Worm (Caenorhabditis elegans) whole organism, early embryonic: ENCODE results near the gene F58F12.4.
A peak's percentile ranks its signal among the peaks of the same experiment; 100 is the strongest.

ENCODE experiments used
- B0310.2 ChIP-seq: sonication (generic microtip); optimal IDR thresholded peaks from 2 replicates; lab custom pipeline; 2016; ENCODE audit warnings: mild to moderate bottlenecking, missing genetic modification characterization, missing compliant biosample characterization
- F13C5.2 ChIP-seq: sonication (generic microtip); optimal IDR thresholded peaks from 2 replicates; lab custom pipeline; 2017; ENCODE audit warnings: mild to moderate bottlenecking, missing genetic modification characterization, inconsistent platforms, missing compliant biosample characterization
- aly-1 ChIP-seq: sonication (generic microtip); optimal IDR thresholded peaks from 2 replicates; lab custom pipeline; 2016; ENCODE audit warnings: missing genetic modification characterization, missing compliant biosample characterization
- ama-1 ChIP-seq: fragments of 150-350 bp; optimal IDR thresholded peaks from 2 replicates; lab custom pipeline; 2014
- ceh-13 ChIP-seq: fragments of 200-800 bp; sonication (Bioruptor generic); optimal IDR thresholded peaks from 2 replicates; lab custom pipeline; 2018; ENCODE audit warnings: mild to moderate bottlenecking, missing genetic modification characterization, missing compliant biosample characterization
- ceh-36 ChIP-seq: sonication (generic microtip); optimal IDR thresholded peaks from 2 replicates; lab custom pipeline; 2016; ENCODE audit warnings: missing genetic modification characterization, inconsistent platforms, missing compliant biosample characterization
- ets-7 ChIP-seq: sonication (generic microtip); optimal IDR thresholded peaks from 2 replicates; lab custom pipeline; 2016; ENCODE audit warnings: missing genotype, missing genetic modification characterization, missing compliant biosample characterization
- flt-1 ChIP-seq: fragments of 200-800 bp; sonication (Bioruptor generic); IDR thresholded peaks from 2 replicates; pipeline ENCODE4 v1.3.6; 2022; ENCODE audit warnings: missing genetic modification characterization, missing compliant biosample characterization
- hmbx-1 ChIP-seq: sonication (generic microtip); optimal IDR thresholded peaks from 2 replicates; lab custom pipeline; 2016; ENCODE audit warnings: mild to moderate bottlenecking, missing genetic modification characterization, missing compliant biosample characterization
- hmg-4 ChIP-seq: fragments of 200-800 bp; sonication (Bioruptor generic); optimal IDR thresholded peaks from 2 replicates; lab custom pipeline; 2018; ENCODE audit warnings: mild to moderate bottlenecking, missing genetic modification characterization, missing compliant biosample characterization
- hnd-1 ChIP-seq: sonication (generic microtip); optimal IDR thresholded peaks from 2 replicates; lab custom pipeline; 2016; ENCODE audit warnings: missing genetic modification characterization, missing compliant biosample characterization
- pes-1 ChIP-seq: fragments of 200-800 bp; sonication (Bioruptor generic); IDR thresholded peaks from 2 replicates; pipeline ENCODE4 v1.3.6; 2022; ENCODE audit warnings: missing genetic modification reagents, missing genetic modification characterization, missing compliant biosample characterization
- scrt-1 ChIP-seq: fragments of 200-800 bp; sonication (Bioruptor generic); IDR thresholded peaks from 2 replicates; pipeline ENCODE4 v1.3.6; 2022; ENCODE audit warnings: missing genetic modification characterization, missing compliant biosample characterization
- sea-1 ChIP-seq: fragments of 200-800 bp; sonication (Bioruptor generic); conservative IDR thresholded peaks from 2 replicates; pipeline ENCODE4 v1.3.6; 2022; ENCODE audit warnings: missing genetic modification characterization, missing compliant biosample characterization
- tbx-11 ChIP-seq: fragments of 200-800 bp; sonication (Bioruptor generic); IDR thresholded peaks from 2 replicates; pipeline ENCODE4 v1.3.6; 2022; ENCODE audit warnings: missing genetic modification characterization, missing compliant biosample characterization
- tbx-37 ChIP-seq: fragments of 200-800 bp; sonication (Bioruptor generic); conservative IDR thresholded peaks from 2 replicates; pipeline ENCODE4 v1.3.6; 2022; ENCODE audit warnings: missing genetic modification reagents, missing genetic modification characterization, missing compliant biosample characterization
- tra-4 ChIP-seq: sonication (generic microtip); optimal IDR thresholded peaks from 2 replicates; lab custom pipeline; 2017; ENCODE audit warnings: missing genetic modification characterization, missing compliant biosample characterization

F58F12.4 gene

ce11 chrII:6407279-6407678 lies 20.7 kb downstream of the F58F12.4 start, which contains the start of gene spp-11:
Gene spp-11, minus strand, starts transcription at chrII:6407379.
- TF ChIP-seq ceh-13 (no peak), ama-1 (lab: Kevin White, UChicago) (no peak), pes-1 (GFP tag; lab: Robert Waterston, UW) (no peak), F13C5.2 (no peak), aly-1 (tag; lab: Kevin White, UChicago) (no peak), ets-7 (no peak), hmg-4 (GFP tag; lab: Kevin White, UChicago) (no peak), sea-1 (GFP tag; lab: Robert Waterston, UW) (no peak), hnd-1 (tag; lab: Kevin White, UChicago) (no peak), scrt-1 (GFP tag; lab: Robert Waterston, UW) (no peak), tbx-11 (GFP tag; lab: Robert Waterston, UW) (no peak)

DNA sequence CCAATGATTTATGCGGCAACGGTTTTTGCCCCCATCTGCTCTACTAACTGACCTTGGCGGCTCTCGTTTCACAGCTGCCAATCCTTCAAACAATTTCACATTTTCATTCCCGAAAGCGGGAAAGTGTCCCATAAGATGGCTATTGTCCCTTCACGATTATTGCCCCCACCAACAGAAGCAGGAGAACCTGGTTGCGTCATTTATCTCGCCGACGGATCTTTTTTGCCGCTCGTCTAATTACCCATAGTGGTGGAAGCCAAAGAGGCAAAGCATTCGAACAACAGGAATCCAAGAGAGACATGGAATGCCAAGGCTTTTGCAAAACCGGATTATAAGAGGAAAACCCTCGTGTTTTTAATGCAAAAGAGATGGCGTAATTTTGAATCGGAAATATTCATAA lies 22.5 kb downstream of the F58F12.4 start:
- TF ChIP-seq hmg-4 (GFP tag; lab: Kevin White, UChicago) (peak; percentile 54), tra-4 (no peak)

- no peak for TF ChIP-seq ama-1 (lab: Kevin White, UChicago)
- no peak for TF ChIP-seq hmg-4 (GFP tag; lab: Kevin White, UChicago)
- no peak for TF ChIP-seq aly-1 (tag; lab: Kevin White, UChicago)
- no peak for TF ChIP-seq flt-1 (GFP tag; lab: Robert Waterston, UW)
- TF ChIP-seq ceh-13 = no peak
Measured at ce11 chrII:6410181-6410580, 23.6 kb downstream of the F58F12.4 start, which contains the start of gene T25D10.4. Gene T25D10.4, minus strand, starts transcription at chrII:6410281.

DNA sequence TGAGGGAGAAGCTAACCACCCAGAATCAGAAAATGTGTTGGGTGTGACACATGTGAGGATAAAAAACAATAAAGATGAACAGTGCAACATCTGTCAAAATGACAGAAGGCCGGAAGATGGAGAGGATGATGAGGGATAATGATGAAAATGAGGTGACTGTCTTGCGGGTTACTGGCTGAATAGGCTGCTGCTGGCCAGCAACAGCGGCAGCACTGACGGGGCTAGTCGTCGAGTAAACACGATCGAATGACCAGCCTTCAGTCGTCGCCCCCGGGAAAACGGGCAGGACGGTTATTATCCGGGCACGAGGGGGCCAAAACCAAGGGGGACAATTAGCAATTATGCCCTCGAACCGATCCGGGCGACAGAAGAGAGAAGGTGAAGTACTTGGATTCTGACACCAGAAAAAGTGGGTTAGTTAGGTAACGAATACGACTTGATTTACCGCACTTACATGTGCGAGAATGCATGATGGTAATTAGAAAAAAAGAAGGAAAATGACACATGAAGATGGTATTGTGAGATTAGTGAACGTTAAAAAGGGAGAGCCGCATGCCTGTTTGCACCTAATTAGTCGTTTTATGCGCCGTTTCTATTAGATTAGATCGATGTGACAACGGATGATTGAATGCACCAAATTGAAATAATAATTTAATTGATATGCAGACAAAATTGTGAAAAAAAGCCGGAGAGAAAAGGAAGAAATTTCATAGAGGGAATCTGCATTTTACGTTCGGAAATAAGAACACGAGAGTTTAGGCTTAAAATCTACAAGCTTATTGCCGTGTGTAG lies 25.3 kb downstream of the F58F12.4 start:
- no peak for TF ChIP-seq ceh-36 (tag; lab: Kevin White, UChicago)
- no peak for TF ChIP-seq hmbx-1 (tag; lab: Kevin White, UChicago)
- peak; percentile 61 for TF ChIP-seq hmg-4 (GFP tag; lab: Kevin White, UChicago)
- TF ChIP-seq ets-7 = peak; percentile 78
- TF ChIP-seq sea-1 (GFP tag; lab: Robert Waterston, UW) = no peak
- no peak for TF ChIP-seq hnd-1 (tag; lab: Kevin White, UChicago)
- TF ChIP-seq ama-1 (lab: Kevin White, UChicago) = no peak
- no peak for TF ChIP-seq tbx-11 (GFP tag; lab: Robert Waterston, UW)
- TF ChIP-seq scrt-1 (GFP tag; lab: Robert Waterston, UW) = peak; percentile 25; the same call in 1 of the 2 replicates
- TF ChIP-seq B0310.2 (tag; lab: Kevin White, UChicago) = no peak
- no peak for TF ChIP-seq F13C5.2
- TF ChIP-seq flt-1 (GFP tag; lab: Robert Waterston, UW) = no peak
- TF ChIP-seq aly-1 (tag; lab: Kevin White, UChicago) = no peak
- TF ChIP-seq tra-4 = no peak
- no peak for TF ChIP-seq pes-1 (GFP tag; lab: Robert Waterston, UW)
- no peak for TF ChIP-seq tbx-37 (GFP tag; lab: Robert Waterston, UW)
- no peak for TF ChIP-seq ceh-13

- TF ChIP-seq ama-1 (lab: Kevin White, UChicago) = no peak
- TF ChIP-seq tbx-11 (GFP tag; lab: Robert Waterston, UW) = no peak
- TF ChIP-seq ceh-13 = no peak
- no peak for TF ChIP-seq F13C5.2
- TF ChIP-seq tbx-37 (GFP tag; lab: Robert Waterston, UW) = no peak
- TF ChIP-seq sea-1 (GFP tag; lab: Robert Waterston, UW) = no peak
- no peak for TF ChIP-seq scrt-1 (GFP tag; lab: Robert Waterston, UW)
- no peak for TF ChIP-seq hnd-1 (tag; lab: Kevin White, UChicago)
- TF ChIP-seq pes-1 (GFP tag; lab: Robert Waterston, UW) = no peak
- no peak for TF ChIP-seq hmbx-1 (tag; lab: Kevin White, UChicago)
- TF ChIP-seq aly-1 (tag; lab: Kevin White, UChicago) = no peak
- TF ChIP-seq tra-4 = no peak
- no peak for TF ChIP-seq flt-1 (GFP tag; lab: Robert Waterston, UW)
- no peak for TF ChIP-seq hmg-4 (GFP tag; lab: Kevin White, UChicago)
- no peak for TF ChIP-seq B0310.2 (tag; lab: Kevin White, UChicago)
Measured at ce11 chrII:6413788-6414187, 27.2 kb downstream of the F58F12.4 start.

DNA sequence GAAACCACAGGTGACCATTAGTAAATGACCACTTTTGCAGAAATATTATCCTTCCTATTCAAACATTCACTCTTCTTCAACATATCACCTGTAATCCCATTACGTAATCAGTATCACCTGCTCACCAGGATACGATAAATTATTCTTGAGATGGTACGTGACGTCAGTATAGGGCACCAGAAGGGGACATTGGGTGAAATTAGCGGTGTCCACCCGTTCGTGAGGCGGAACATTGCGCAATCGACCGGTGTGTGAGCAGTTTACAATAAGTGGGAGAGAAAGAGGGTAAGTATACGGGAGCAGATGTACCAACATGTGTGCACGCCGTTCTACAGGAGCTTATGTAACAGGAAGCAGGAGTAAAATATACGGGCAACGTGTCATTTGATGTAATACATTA lies 31.4 kb downstream of the F58F12.4 start:
- TF ChIP-seq ceh-36 (tag; lab: Kevin White, UChicago) (no peak), flt-1 (GFP tag; lab: Robert Waterston, UW) (no peak), hmbx-1 (tag; lab: Kevin White, UChicago) (no peak), tra-4 (no peak), hmg-4 (GFP tag; lab: Kevin White, UChicago) (no peak), aly-1 (tag; lab: Kevin White, UChicago) (no peak), pes-1 (GFP tag; lab: Robert Waterston, UW) (no peak)

ce11 chrII:6419163-6419562 lies 32.6 kb downstream of the F58F12.4 start:
- TF ChIP-seq ama-1 (lab: Kevin White, UChicago) (no peak), hnd-1 (tag; lab: Kevin White, UChicago) (no peak), B0310.2 (tag; lab: Kevin White, UChicago) (no peak), hmg-4 (GFP tag; lab: Kevin White, UChicago) (no peak), ceh-36 (tag; lab: Kevin White, UChicago) (no peak), tbx-37 (GFP tag; lab: Robert Waterston, UW) (no peak), hmbx-1 (tag; lab: Kevin White, UChicago) (no peak), ets-7 (no peak), F13C5.2 (no peak), pes-1 (GFP tag; lab: Robert Waterston, UW) (no peak)
